Fruit fly (Drosophila melanogaster) whole organism, wandering third instar larva: Measurements from ENCODE around the gene CG7406.

Experiments used
- CrebA ChIP-seq: fragments of 200-800 bp; sonication (Bioruptor generic); optimal IDR thresholded peaks from 2 replicates; lab custom pipeline; 2016; ENCODE audit warnings: missing biosample characterization, mild to moderate bottlenecking, missing genetic modification characterization, borderline replicate concordance
- jim ChIP-seq: fragments of 175-275, 200-325 bp; sonication (Bioruptor generic); optimal IDR thresholded peaks from 2 replicates; lab custom pipeline; 2016; ENCODE audit warnings: missing biosample characterization, mild to moderate bottlenecking, missing genetic modification characterization
- psq ChIP-seq: fragments of 200-800 bp; sonication (Bioruptor generic); optimal IDR thresholded peaks from 3 replicates; lab custom pipeline; 2017; ENCODE audit warnings: missing biosample characterization, mild to moderate bottlenecking, missing genetic modification characterization, moderate library complexity

- TF ChIP-seq psq: no peak
- TF ChIP-seq CrebA (GFP tag; lab: Kevin White, UChicago): no peak
- no peak for TF ChIP-seq jim
Measured at dm6 chrX:19106842-19107557, 29.5 kb downstream of the CG7406 start.
